Fruit fly (Drosophila melanogaster) whole organism, embryonic: ENCODE measurements around the gene CG1622.
A peak's percentile ranks its signal among the peaks of the same experiment; 100 is the strongest.

Source experiments
- CG10366 ChIP-seq: fragments of 200-800 bp; sonication (Bioruptor generic); IDR thresholded peaks from 2 replicates; pipeline ENCODE4 v1.3.6; 2022; ENCODE audit warnings: missing biosample characterization, missing genetic modification characterization
- CG10431 ChIP-seq: fragments of 200-800 bp; sonication (Bioruptor generic); optimal IDR thresholded peaks from 3 replicates; lab custom pipeline; 2018; ENCODE audit warnings: missing biosample characterization, mild to moderate bottlenecking, missing genetic modification characterization
- CG14050 ChIP-seq: fragments of 200-800 bp; sonication (Bioruptor generic); IDR thresholded peaks from 3 replicates; pipeline ENCODE4 v1.3.6; 2022; ENCODE audit warnings: missing biosample characterization, missing genetic modification characterization
- CG17328 ChIP-seq: fragments of 200-800 bp; sonication (Bioruptor generic); IDR thresholded peaks from 2 replicates; pipeline ENCODE4 v1.3.6; 2022; ENCODE audit warnings: missing biosample characterization, missing genetic modification characterization
- CG18619 ChIP-seq: fragments of 200-800 bp; sonication (Bioruptor generic); optimal IDR thresholded peaks from 3 replicates; lab custom pipeline; 2017; ENCODE audit warnings: missing biosample characterization, mild to moderate bottlenecking, missing genetic modification characterization
- CG18764 ChIP-seq: fragments of 200-800 bp; sonication (Bioruptor generic); optimal IDR thresholded peaks from 3 replicates; lab custom pipeline; 2016; ENCODE audit warnings: missing biosample characterization, missing genetic modification characterization
- CG2120 ChIP-seq: fragments of 200-800 bp; sonication (Bioruptor generic); optimal IDR thresholded peaks from 3 replicates; lab custom pipeline; 2016; ENCODE audit warnings: missing biosample characterization, missing genetic modification characterization
- CG31224 ChIP-seq: fragments of 200-800 bp; sonication (Bioruptor generic); IDR thresholded peaks from 2 replicates; pipeline ENCODE4 v1.3.6; 2022; ENCODE audit warnings: missing biosample characterization, missing genetic modification characterization
- CG33213 ChIP-seq: fragments of 200-800 bp; sonication (Bioruptor generic); optimal IDR thresholded peaks from 3 replicates; lab custom pipeline; 2016; ENCODE audit warnings: missing biosample characterization, missing genetic modification characterization
- CG42726 ChIP-seq: fragments of 200-800 bp; sonication (Bioruptor generic); IDR thresholded peaks from 2 replicates; pipeline ENCODE4 v1.3.6; 2022; ENCODE audit warnings: missing biosample characterization, missing genetic modification characterization; ENCODE audit not compliant: partially characterized antibody
- CG4854 ChIP-seq: fragments of 200-800 bp; sonication (Bioruptor generic); optimal IDR thresholded peaks from 2 replicates; lab custom pipeline; 2016; ENCODE audit warnings: missing biosample characterization, missing genetic modification characterization, inconsistent platforms
- CG6272 ChIP-seq: fragments of 200-800 bp; sonication (Bioruptor generic); IDR thresholded peaks from 2 replicates; pipeline ENCODE4 v1.3.6; 2022; ENCODE audit warnings: missing biosample characterization, missing genetic modification characterization
- CG7357 ChIP-seq: fragments of 200-800 bp; sonication (Bioruptor generic); IDR thresholded peaks from 3 replicates; pipeline ENCODE4 v1.3.6; 2022; ENCODE audit warnings: missing biosample characterization, missing genetic modification characterization
- Dbx ChIP-seq: fragments of 200-800 bp; sonication (Bioruptor generic); IDR thresholded peaks from 3 replicates; pipeline ENCODE4 v1.3.6; 2022; ENCODE audit warnings: missing biosample characterization, missing genetic modification characterization
- Doc2 ChIP-seq: fragments of 200-800 bp; sonication (Bioruptor generic); IDR thresholded peaks from 2 replicates; pipeline ENCODE4 v1.3.6; 2022; ENCODE audit warnings: missing biosample characterization, missing genetic modification characterization
- Dp ChIP-seq: fragments of 200-800 bp; sonication (Bioruptor generic); optimal IDR thresholded peaks from 2 replicates; lab custom pipeline; 2018; ENCODE audit warnings: missing biosample characterization, mild to moderate bottlenecking, missing genetic modification characterization, moderate library complexity
- Dref ChIP-seq: fragments of 200-800 bp; sonication (Bioruptor generic); IDR thresholded peaks from 2 replicates; pipeline ENCODE4 v1.3.6; 2022; ENCODE audit warnings: missing biosample characterization, missing genetic modification characterization
- Drgx ChIP-seq: fragments of 200-800 bp; sonication (Bioruptor generic); IDR thresholded peaks from 2 replicates; pipeline ENCODE4 v1.3.6; 2022; ENCODE audit warnings: missing biosample characterization, missing genetic modification characterization
- Ets65A ChIP-seq: fragments of 200-800 bp; sonication (Bioruptor generic); peaks from one replicate; lab custom pipeline; 2016; ENCODE audit warnings: missing biosample characterization, missing genetic modification characterization
- Ets97D ChIP-seq: fragments of 200-800 bp; sonication (Bioruptor generic); optimal IDR thresholded peaks from 3 replicates; lab custom pipeline; 2016; ENCODE audit warnings: missing biosample characterization, missing genetic modification characterization
- HLH3B ChIP-seq: fragments of 200-800 bp; sonication (Bioruptor generic); IDR thresholded peaks from 2 replicates; pipeline ENCODE4 v1.3.6; 2022; ENCODE audit warnings: missing biosample characterization, missing genetic modification characterization
- HLHmδ ChIP-seq: fragments of 200-800 bp; sonication (Bioruptor generic); optimal IDR thresholded peaks from 2 replicates; lab custom pipeline; 2018; ENCODE audit warnings: missing biosample characterization, mild to moderate bottlenecking, missing genetic modification characterization, moderate library complexity
- MBD-R2 ChIP-seq: fragments of 200-800 bp; sonication (Bioruptor generic); IDR thresholded peaks from 2 replicates; pipeline ENCODE4 v1.3.6; 2022; ENCODE audit warnings: missing biosample characterization, missing genetic modification characterization
- Mad ChIP-seq: fragments of 200-800 bp; sonication (Bioruptor generic); optimal IDR thresholded peaks from 2 replicates; lab custom pipeline; 2016; ENCODE audit warnings: missing biosample characterization, missing genetic modification characterization
- Nf-YB ChIP-seq: fragments of 200-800 bp; sonication (Bioruptor generic); optimal IDR thresholded peaks from 3 replicates; lab custom pipeline; 2019; ENCODE audit warnings: missing biosample characterization, mild to moderate bottlenecking, missing genetic modification characterization, moderate library complexity
- Oaz ChIP-seq: fragments of 200-800 bp; sonication (Bioruptor generic); IDR thresholded peaks from 2 replicates; pipeline ENCODE4 v1.3.6; 2022; ENCODE audit warnings: missing biosample characterization, missing genetic modification characterization
- Pdp1 ChIP-seq, 2 experiments: fragments of 200-800 bp; sonication (Bioruptor generic); optimal IDR thresholded peaks; 3 replicates each; lab custom pipeline; 2016; ENCODE audit warnings: missing biosample characterization in 2 of 2, missing genetic modification characterization in 2 of 2, mild to moderate bottlenecking in 1 of 2, moderate library complexity in 1 of 2
- Rx ChIP-seq: fragments of 200-800 bp; sonication (Bioruptor generic); IDR thresholded peaks from 2 replicates; pipeline ENCODE4 v1.3.6; 2022; ENCODE audit warnings: missing biosample characterization, missing genetic modification characterization
- Xrp1 ChIP-seq: fragments of 200-800 bp; sonication (Bioruptor generic); IDR thresholded peaks from 2 replicates; pipeline ENCODE4 v1.3.6; 2022; ENCODE audit warnings: missing biosample characterization, missing genetic modification characterization
- ab ChIP-seq: fragments of 200-800 bp; sonication (Bioruptor generic); optimal IDR thresholded peaks from 2 replicates; lab custom pipeline; 2016; ENCODE audit warnings: missing biosample characterization, missing genetic modification characterization
- bbx ChIP-seq: fragments of 200-800 bp; sonication (Bioruptor generic); IDR thresholded peaks from 2 replicates; pipeline ENCODE4 v1.3.6; 2022; ENCODE audit warnings: missing biosample characterization, missing genetic modification characterization; ENCODE audit not compliant: partially characterized antibody
- btn ChIP-seq: fragments of 200-800 bp; sonication (Bioruptor generic); optimal IDR thresholded peaks from 2 replicates; lab custom pipeline; 2016; ENCODE audit warnings: missing biosample characterization, missing genetic modification characterization
- da ChIP-seq: fragments of 200-800 bp; sonication (Bioruptor generic); optimal IDR thresholded peaks from 2 replicates; lab custom pipeline; 2016; ENCODE audit warnings: missing biosample characterization, missing genetic modification characterization
- dati ChIP-seq: fragments of 200-800 bp; sonication (Bioruptor generic); IDR thresholded peaks from 2 replicates; pipeline ENCODE4 v1.3.6; 2022; ENCODE audit warnings: missing biosample characterization, missing genetic modification characterization
- dysf ChIP-seq: fragments of 200-800 bp; sonication (Bioruptor generic); IDR thresholded peaks from 3 replicates; pipeline ENCODE4 v1.3.6; 2022; ENCODE audit warnings: missing biosample characterization, missing genetic modification characterization
- emc ChIP-seq: fragments of 200-800 bp; sonication (Bioruptor generic); optimal IDR thresholded peaks from 2 replicates; lab custom pipeline; 2016; ENCODE audit warnings: missing biosample characterization, missing genetic modification characterization
- esg ChIP-seq: fragments of 200-800 bp; sonication (Bioruptor generic); conservative IDR thresholded peaks from 2 replicates; pipeline ENCODE4 v1.3.6; 2022; ENCODE audit warnings: missing biosample characterization, missing genetic modification characterization
- gfzf ChIP-seq: fragments of 200-800 bp; sonication (Bioruptor generic); optimal IDR thresholded peaks from 2 replicates; lab custom pipeline; 2016; ENCODE audit warnings: missing biosample characterization, mild to moderate bottlenecking, missing genetic modification characterization, moderate library complexity
- grn ChIP-seq: fragments of 200-800 bp; sonication (Bioruptor generic); optimal IDR thresholded peaks from 3 replicates; lab custom pipeline; 2017; ENCODE audit warnings: missing biosample characterization, missing genetic modification characterization
- gt ChIP-seq: fragments of 200-800 bp; sonication (Bioruptor generic); IDR thresholded peaks from 2 replicates; pipeline ENCODE4 v1.3.6; 2022; ENCODE audit warnings: missing biosample characterization, missing genetic modification characterization
- ham ChIP-seq: fragments of 200-800 bp; sonication (Bioruptor generic); IDR thresholded peaks from 2 replicates; pipeline ENCODE4 v1.3.6; 2022; ENCODE audit warnings: missing biosample characterization, missing genetic modification characterization
- knrl ChIP-seq: fragments of 200-800 bp; sonication (Bioruptor generic); IDR thresholded peaks from 3 replicates; pipeline ENCODE4 v1.3.6; 2022; ENCODE audit warnings: missing biosample characterization, missing genetic modification characterization; ENCODE audit not compliant: partially characterized antibody
- lilli ChIP-seq: fragments of 200-800 bp; sonication (Bioruptor generic); optimal IDR thresholded peaks from 3 replicates; lab custom pipeline; 2016; ENCODE audit warnings: missing biosample characterization, missing genetic modification characterization
- lola ChIP-seq, 3 experiments: fragments of >200 bp in 2 of 3; fragments of 200-800 bp in 1 of 3; sonication (Bioruptor generic) in 1 of 3; optimal IDR thresholded peaks; 2 replicates each; lab custom pipeline; 2017 to 2019; ENCODE audit warnings: missing biosample characterization in 3 of 3, missing genetic modification characterization in 3 of 3, mild to moderate bottlenecking in 1 of 3, moderate library complexity in 1 of 3
- otp ChIP-seq: fragments of 200-800 bp; sonication (Bioruptor generic); IDR thresholded peaks from 3 replicates; pipeline ENCODE4, ENCODE4 v1.3.6; 2022; ENCODE audit warnings: missing biosample characterization, missing genetic modification characterization
- pan ChIP-seq, 4 experiments: fragments of >200 bp in 3 of 4; fragments of 200-800 bp in 1 of 4; sonication (Bioruptor generic) in 1 of 4; optimal IDR thresholded peaks in 3 of 4; IDR thresholded peaks in 1 of 4; 2 replicates each; pipeline versions ENCODE4 v1.3.6 to Lab custom; 2017 to 2022; ENCODE audit warnings: missing biosample characterization in 2 of 4, missing genetic modification characterization in 2 of 4, mixed read lengths in 1 of 4
- pho ChIP-seq: fragments of 200-800 bp; sonication (Bioruptor generic); optimal IDR thresholded peaks from 2 replicates; lab custom pipeline; 2016; ENCODE audit warnings: missing biosample characterization, missing genetic modification characterization
- scrt ChIP-seq: fragments of 200-800 bp; sonication (Bioruptor generic); optimal IDR thresholded peaks from 2 replicates; lab custom pipeline; 2018; ENCODE audit warnings: missing biosample characterization, mild to moderate bottlenecking, missing genetic modification characterization, moderate library complexity
- sob ChIP-seq: fragments of 200-800 bp; sonication (Bioruptor generic); IDR thresholded peaks from 2 replicates; pipeline ENCODE4 v1.3.6; 2022; ENCODE audit warnings: missing biosample characterization, missing genetic modification characterization
- sug ChIP-seq: fragments of 200-800 bp; optimal IDR thresholded peaks from 2 replicates; lab custom pipeline; 2019; ENCODE audit warnings: missing biosample characterization, mild to moderate bottlenecking, missing genetic modification characterization, moderate library complexity
- wdn ChIP-seq: fragments of 200-800 bp; sonication (Bioruptor generic); IDR thresholded peaks from 2 replicates; pipeline ENCODE4 v1.3.6; 2022; ENCODE audit warnings: missing biosample characterization, missing genetic modification characterization

CG1622 gene

dm6 chrX:13273417-13273816 lies 23.5 kb upstream of the CG1622 start (continued):
- peak in 1 of 2 experiments; percentile 20 for TF ChIP-seq Pdp1 (GFP tag; optimal IDR thresholded peaks at IDR 0.05; lab: Kevin White, UChicago)
- TF ChIP-seq CG17328 (GFP tag; lab: Robert Waterston, UW) = no peak
- TF ChIP-seq Ets65A = peak; percentile 48
- TF ChIP-seq HLH3B (GFP tag; lab: Robert Waterston, UW) = peak; percentile 55; the same call in 1 of the 2 replicates
- peak; percentile 37; the same call in 1 of the 2 replicates for TF ChIP-seq Xrp1 (GFP tag; lab: Robert Waterston, UW)
- TF ChIP-seq dysf (GFP tag; lab: Robert Waterston, UW) = 0 out of 3 replicates have a peak, but pooled peaks have one; percentile 44
- TF ChIP-seq da (GFP tag; lab: Kevin White, UChicago) = no peak
- no peak for TF ChIP-seq Ets97D (GFP tag; lab: Kevin White, UChicago)
- TF ChIP-seq pan (optimal IDR thresholded peaks at IDR 0.05; lab: Kevin White, UChicago) = no peak
- TF ChIP-seq pan (GFP tag; optimal IDR thresholded peaks at IDR 0.05 in 1 of 2, IDR thresholded peaks at IDR 0.05 in 1 of 2) = peak in 1 of 2 experiments; percentile 15
- TF ChIP-seq CG18619 (GFP tag; lab: Kevin White, UChicago) = no peak
- no peak for TF ChIP-seq grn (GFP tag; lab: Kevin White, UChicago)
- TF ChIP-seq sug (tag; lab: Kevin White, UChicago) = peak; percentile 15
- TF ChIP-seq HLHmδ = no peak
- TF ChIP-seq emc (GFP tag; lab: Kevin White, UChicago) = no peak
- TF ChIP-seq bbx (GFP tag; lab: Robert Waterston, UW) = no peak
- no peak for TF ChIP-seq otp (GFP tag; lab: Robert Waterston, UW)
- TF ChIP-seq CG10366 (GFP tag; lab: Robert Waterston, UW) = peak; percentile 36
- TF ChIP-seq sob = 0 out of 2 replicates have a peak, but pooled peaks have one; percentile 11
- no peak for TF ChIP-seq CG31224
- TF ChIP-seq Mad = no peak
- peak; percentile 37; the same call in 1 of the 2 replicates for TF ChIP-seq Drgx (GFP tag; lab: Robert Waterston, UW)
- TF ChIP-seq esg = no peak
- TF ChIP-seq CG2120 = peak; percentile 7
- no peak for TF ChIP-seq CG42726
- TF ChIP-seq gt (GFP tag; lab: Robert Waterston, UW) = no peak
- TF ChIP-seq wdn (GFP tag; lab: Robert Waterston, UW) = 0 out of 2 replicates have a peak, but pooled peaks have one; percentile 6
- TF ChIP-seq Dbx (GFP tag; lab: Robert Waterston, UW) = peak; percentile 14; the same call in 1 of the 3 replicates
- TF ChIP-seq pho (GFP tag; lab: Kevin White, UChicago) = no peak
- TF ChIP-seq gfzf (GFP tag; lab: Kevin White, UChicago) = no peak
- no peak for TF ChIP-seq CG4854 (GFP tag; lab: Kevin White, UChicago)

dm6 chrX:13274429-13275095 lies 22.3 kb upstream of the CG1622 start:
- peak in 1 of 3 experiments; percentile 54 for TF ChIP-seq lola (GFP tag; optimal IDR thresholded peaks at IDR 0.05; lab: Kevin White, UChicago)
- TF ChIP-seq Dref (GFP tag; lab: Robert Waterston, UW) = no peak
- 0 out of 2 replicates have a peak, but pooled peaks have one; percentile 9 for TF ChIP-seq Oaz (GFP tag; lab: Robert Waterston, UW)
- TF ChIP-seq lilli (GFP tag; lab: Kevin White, UChicago) = no peak
- peak; percentile 22 for TF ChIP-seq Nf-YB (GFP tag; lab: Kevin White, UChicago)
- no peak for TF ChIP-seq Dp (GFP tag; lab: Kevin White, UChicago)
- no peak for TF ChIP-seq MBD-R2 (GFP tag; lab: Robert Waterston, UW)
- TF ChIP-seq CG6272 (GFP tag; lab: Robert Waterston, UW) = no peak
- TF ChIP-seq CG33213 (GFP tag; lab: Kevin White, UChicago) = no peak
- TF ChIP-seq emc (GFP tag; lab: Kevin White, UChicago) = no peak
- TF ChIP-seq CG18764 (GFP tag; lab: Kevin White, UChicago) = peak; percentile 24
- no peak for TF ChIP-seq CG10431 (GFP tag; lab: Kevin White, UChicago)
- 0 out of 3 replicates have a peak, but pooled peaks have one; percentile 41 for TF ChIP-seq CG7357 (GFP tag; lab: Robert Waterston, UW)
- TF ChIP-seq Rx (GFP tag; lab: Robert Waterston, UW) = no peak
- TF ChIP-seq dati (GFP tag; lab: Robert Waterston, UW) = no peak
- no peak for TF ChIP-seq btn (GFP tag; lab: Kevin White, UChicago)
- TF ChIP-seq Doc2 = no peak
- TF ChIP-seq CG14050 (GFP tag; lab: Robert Waterston, UW) = no peak
- TF ChIP-seq ab = no peak
- TF ChIP-seq ham (GFP tag; lab: Robert Waterston, UW) = no peak
- TF ChIP-seq scrt (GFP tag; lab: Kevin White, UChicago) = peak; percentile 7
- TF ChIP-seq knrl = no peak
